Worm (Caenorhabditis elegans) whole organism, L3 larva: Measurements from ENCODE around the gene str-9.

Experiments
- ZK546.5 ChIP-seq: sonication (generic microtip); optimal IDR thresholded peaks from 2 replicates; lab custom pipeline; 2017; ENCODE audit warnings: missing biosample characterization, missing genetic modification characterization
- sea-2 ChIP-seq: fragments of 150-350 bp; sonication (generic microtip); optimal IDR thresholded peaks from 4 replicates; lab custom pipeline; 2014; ENCODE audit warnings: missing biosample characterization, missing genetic modification reagents, missing genetic modification characterization

DNA sequence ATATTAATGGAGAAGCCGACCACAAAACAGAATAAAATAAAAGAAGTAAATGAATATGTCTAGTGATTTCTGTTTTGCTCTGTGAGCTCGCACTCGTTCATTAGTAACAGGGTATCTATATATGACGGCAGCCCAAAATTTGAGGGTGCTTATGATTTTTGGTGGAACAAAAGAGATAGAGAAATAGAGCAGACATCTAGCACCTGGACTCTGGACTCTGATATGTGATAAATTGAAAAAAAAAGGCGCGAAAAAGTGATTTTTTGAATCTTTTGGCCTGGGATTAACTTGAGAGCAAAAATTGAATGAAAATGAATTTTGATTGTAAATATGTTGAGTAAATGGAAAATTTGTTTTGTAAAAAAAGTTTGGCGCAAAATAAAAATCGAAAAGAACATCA lies 18.1 kb downstream of the str-9 start, which contains the start of gene nhr-283:
- TF ChIP-seq ZK546.5 (no peak), sea-2 (GFP tag; lab: Kevin White, UChicago) (no peak)
